Fruit fly (Drosophila melanogaster): Measurements from ENCODE around the gene Adsl.

dm6 chr3R:17007336-17007735, 13.6 kb downstream of the Adsl start:
- no peak for TF ChIP-seq psq (optimal IDR thresholded peaks at IDR 0.05)
- TF ChIP-seq h (optimal IDR thresholded peaks at IDR 0.05), result no peak
- no peak for TF ChIP-seq Sin3A (optimal IDR thresholded peaks at IDR 0.05)
- TF ChIP-seq ttk (optimal IDR thresholded peaks at IDR 0.05), result no peak
- TF ChIP-seq insv (optimal IDR thresholded peaks at IDR 0.05), result no peak
